Worm (Caenorhabditis elegans): ENCODE results near the gene C02G6.2.

ce11 chrV:5840939-5841338 is 30.9 kb upstream of the C02G6.2 start:
- no peak for TF ChIP-seq tbx-11 (GFP tag; IDR thresholded peaks at IDR 0.05)
- no peak for TF ChIP-seq ama-1 (optimal IDR thresholded peaks at IDR 0.05)
- no peak for TF ChIP-seq hmg-4 (GFP tag; optimal IDR thresholded peaks at IDR 0.05)
- TF ChIP-seq ceh-13 (GFP tag; optimal IDR thresholded peaks at IDR 0.05), result no peak
- TF ChIP-seq pes-1 (GFP tag; IDR thresholded peaks at IDR 0.05), result no peak
- TF ChIP-seq tbx-37 (GFP tag; conservative IDR thresholded peaks at IDR 0.05), result no peak
- TF ChIP-seq ceh-36 (tag; optimal IDR thresholded peaks at IDR 0.05), result no peak
- no peak for TF ChIP-seq flt-1 (GFP tag; IDR thresholded peaks at IDR 0.05)
- TF ChIP-seq ets-7 (tag; optimal IDR thresholded peaks at IDR 0.05), result no peak
